Worm (Caenorhabditis elegans): Measurements from ENCODE around the gene C02F5.13.

DNA sequence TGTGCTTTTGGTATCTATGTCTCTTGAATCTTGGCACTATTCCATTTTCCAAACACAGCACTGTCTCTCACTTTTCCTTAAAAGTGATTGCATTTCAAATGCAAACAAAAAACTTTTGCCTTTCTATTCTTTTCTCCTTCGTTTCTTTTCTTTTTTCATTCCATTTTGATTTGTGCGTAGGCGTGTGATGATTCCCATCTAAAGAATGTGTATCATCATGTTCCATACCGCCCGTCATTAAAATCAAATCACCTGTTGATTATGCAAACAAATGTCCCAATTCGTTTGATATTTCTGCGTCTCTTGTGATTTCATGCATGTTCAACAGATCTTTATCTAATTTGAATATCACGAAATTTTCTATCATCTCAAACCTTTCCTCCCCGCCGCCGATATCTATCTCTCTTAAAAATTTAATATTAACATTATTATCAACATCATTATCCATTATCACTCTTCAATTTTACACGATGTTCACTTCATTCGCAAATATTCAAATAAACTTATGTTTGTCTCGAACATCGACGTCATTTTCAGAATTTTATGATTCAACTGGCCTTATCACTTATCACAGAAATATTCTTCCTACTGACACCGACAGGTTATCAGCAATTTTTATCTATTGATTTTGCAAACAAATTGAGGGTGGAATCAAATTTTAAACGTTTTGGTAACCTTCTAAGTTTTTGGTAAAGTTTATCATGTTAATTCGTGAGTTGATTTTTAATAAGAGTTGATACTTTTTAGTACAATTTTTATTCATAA, 44.3 kb downstream of the C02F5.13 start:
- TF ChIP-seq pha-4 (tag; optimal IDR thresholded peaks at IDR 0.05) (peak; percentile 46), snpc-4 (tag; optimal IDR thresholded peaks at IDR 0.05) (no peak), R02D3.7 (tag; optimal IDR thresholded peaks at IDR 0.05) (no peak), fkh-2 (tag; optimal IDR thresholded peaks at IDR 0.05) (no peak), pqm-1 (tag; optimal IDR thresholded peaks at IDR 0.05) (peak; percentile 90), ceh-9 (tag; optimal IDR thresholded peaks at IDR 0.05) (no peak), egl-27 (tag; optimal IDR thresholded peaks at IDR 0.05) (no peak), hmg-11 (tag; optimal IDR thresholded peaks at IDR 0.05) (no peak), nhr-23 (tag; optimal IDR thresholded peaks at IDR 0.05) (no peak), unc-62 (GFP tag; optimal IDR thresholded peaks at IDR 0.05) (no peak), aly-2 (tag; optimal IDR thresholded peaks at IDR 0.05) (no peak)
